ENCODE assay signal across 4 fruit fly cellular contexts in genomic region chrX:16837588-16838178, dm6.
TF ChIP-seq lines count a peak whose summit lies in the region.

No protein-coding gene starts in this region.

- no peak for TF ChIP-seq CTCF in whole organism, embryonic (GFP tag; optimal IDR thresholded peaks at IDR 0.05; lab: Kevin White, UChicago)

TF ChIP-seq in whole organism, embryonic, 481 proteins besides CTCF, POLR2A, EP300 and RAD21 (continues in another document):
- TF ChIP-seq mirr (GFP tag; optimal IDR thresholded peaks at IDR 0.05; lab: Kevin White, UChicago) (peak; percentile 5), CG6254 (GFP tag; optimal IDR thresholded peaks at IDR 0.05; lab: Kevin White, UChicago) (no peak), ap (GFP tag; IDR thresholded peaks at IDR 0.05; lab: Robert Waterston, UW) (no peak), CG34376 (GFP tag; optimal IDR thresholded peaks at IDR 0.05; lab: Kevin White, UChicago) (peak; percentile 12), CG11504 (tag; optimal IDR thresholded peaks at IDR 0.05; lab: Kevin White, UChicago) (no peak), shn (GFP tag; optimal IDR thresholded peaks at IDR 0.05; lab: Kevin White, UChicago) (no peak), CG17912 (GFP tag; optimal IDR thresholded peaks at IDR 0.05; lab: Kevin White, UChicago) (no peak), D19A (tag; optimal IDR thresholded peaks at IDR 0.05; lab: Kevin White, UChicago) (no peak), CG2678 (tag; optimal IDR thresholded peaks at IDR 0.05; lab: Kevin White, UChicago) (peak; percentile 10), CG15514 (GFP tag; optimal IDR thresholded peaks at IDR 0.05; lab: Kevin White, UChicago) (peak; percentile 1), exex (tag; optimal IDR thresholded peaks at IDR 0.05; lab: Kevin White, UChicago) (peak; percentile 3), tna (GFP tag; IDR thresholded peaks at IDR 0.05; lab: Robert Waterston, UW; ENCODE audit: partially characterized antibody) (peak; percentile 45; the same call in 1 of the 2 replicates), sug (tag; optimal IDR thresholded peaks at IDR 0.05; lab: Kevin White, UChicago) (peak; percentile 42), CG3065 (GFP tag; optimal IDR thresholded peaks at IDR 0.05; lab: Kevin White, UChicago) (no peak), Neu2 (GFP tag; optimal IDR thresholded peaks at IDR 0.05; lab: Kevin White, UChicago; ENCODE audit: borderline replicate concordance) (no peak), HLH4C (GFP tag; IDR thresholded peaks at IDR 0.05; lab: Robert Waterston, UW; ENCODE audit: partially characterized antibody) (peak; percentile 58; the same call in 2 of the 3 replicates), lola (GFP tag; optimal IDR thresholded peaks at IDR 0.05; lab: Kevin White, UChicago) (no peak), nerfin-2 (GFP tag; IDR thresholded peaks at IDR 0.05; lab: Robert Waterston, UW; ENCODE audit: partially characterized antibody) (peak; percentile 53; the same call in 1 of the 2 replicates), CG11093 (GFP tag; IDR thresholded peaks at IDR 0.05; lab: Robert Waterston, UW) (no peak), GATAe (GFP tag; conservative IDR thresholded peaks at IDR 0.05; lab: Robert Waterston, UW) (no peak), ci (GFP tag; IDR thresholded peaks at IDR 0.05; lab: Robert Waterston, UW) (0 out of 3 replicates have a peak, but pooled peaks have one; percentile 45)

TF ChIP-seq in whole organism, prepupa, 60 proteins besides CTCF, POLR2A, EP300 and RAD21:
- peak; percentile 11 for TF ChIP-seq Eip93F (GFP tag; optimal IDR thresholded peaks at IDR 0.05; lab: Kevin White, UChicago)
- no peak for TF ChIP-seq CG11762 (GFP tag; optimal IDR thresholded peaks at IDR 0.05; lab: Kevin White, UChicago; ENCODE audit: insufficient read depth)
- no peak for TF ChIP-seq CG11294 (GFP tag; IDR thresholded peaks at IDR 0.05; lab: Robert Waterston, UW)
- TF ChIP-seq fkh (GFP tag; optimal IDR thresholded peaks at IDR 0.05; lab: Kevin White, UChicago): peak; percentile 31
- TF ChIP-seq CG10669 (GFP tag; optimal IDR thresholded peaks at IDR 0.05; lab: Kevin White, UChicago): no peak
- no peak for TF ChIP-seq pdm3 (GFP tag; optimal IDR thresholded peaks at IDR 0.05; lab: Kevin White, UChicago)

TF ChIP-seq in whole organism, pupa, 21 proteins besides CTCF, POLR2A, EP300 and RAD21:
- TF ChIP-seq CG14655 (GFP tag; optimal IDR thresholded peaks at IDR 0.05; lab: Kevin White, UChicago) (no peak), fd96Ca (GFP tag; IDR thresholded peaks at IDR 0.05; lab: Robert Waterston, UW) (0 out of 3 replicates have a peak, but pooled peaks have one; percentile 24), EcR (GFP tag; optimal IDR thresholded peaks at IDR 0.05; lab: Kevin White, UChicago) (no peak)
TF ChIP-seq in whole organism, pupa: peak in this region for 1.

TF ChIP-seq in whole organism, wandering third instar larva, 38 proteins besides CTCF, POLR2A, EP300 and RAD21:
- TF ChIP-seq GATAd (GFP tag; optimal IDR thresholded peaks at IDR 0.05; lab: Kevin White, UChicago) (no peak), Rel (GFP tag; optimal IDR thresholded peaks at IDR 0.05; lab: Kevin White, UChicago) (no peak), Rel (tag; optimal IDR thresholded peaks at IDR 0.05; lab: Kevin White, UChicago) (peak; percentile 91)
